Fruit fly (Drosophila melanogaster): Measurements from ENCODE around the gene CG32266.

Gene CG32266

dm6 chr3L:3787595-3788151 lies 2.9 kb upstream of the CG32266 start (continued):
- no peak for TF ChIP-seq CG14050 (GFP tag; IDR thresholded peaks at IDR 0.05)
- TF ChIP-seq sisA (GFP tag; IDR thresholded peaks at IDR 0.05), result no peak
- TF ChIP-seq ara (GFP tag; IDR thresholded peaks at IDR 0.05), result no peak
- TF ChIP-seq Lhr (GFP tag; optimal IDR thresholded peaks at IDR 0.05), result peak; percentile 79
- peak; percentile 87 for TF ChIP-seq cg (GFP tag; optimal IDR thresholded peaks at IDR 0.05)
- no peak for TF ChIP-seq CG30431 (GFP tag; optimal IDR thresholded peaks at IDR 0.05)
- TF ChIP-seq CG13894 (tag; optimal IDR thresholded peaks at IDR 0.05), result peak; percentile 13
- 0 out of 4 replicates have a peak, but pooled peaks have one; percentile 46 for TF ChIP-seq Dll (GFP tag; IDR thresholded peaks at IDR 0.05; ENCODE audit: partially characterized antibody)
- peak; percentile 64 for TF ChIP-seq sens (GFP tag)
- TF ChIP-seq CkIIα-i1 (GFP tag; IDR thresholded peaks at IDR 0.05), result no peak
- no peak for TF ChIP-seq BtbVII (GFP tag; optimal IDR thresholded peaks at IDR 0.05)
- TF ChIP-seq CG10274 (GFP tag; optimal IDR thresholded peaks at IDR 0.05), result no peak
- TF ChIP-seq ase (GFP tag; IDR thresholded peaks at IDR 0.05), result no peak
- no peak for TF ChIP-seq slp2 (GFP tag; optimal IDR thresholded peaks at IDR 0.05)
- no peak for TF ChIP-seq CG32767 (GFP tag; IDR thresholded peaks at IDR 0.05)
- no peak for TF ChIP-seq pnt (GFP tag; optimal IDR thresholded peaks at IDR 0.05)
- peak; percentile 42; the same call in 1 of the 3 replicates for TF ChIP-seq row (GFP tag; IDR thresholded peaks at IDR 0.05)
- TF ChIP-seq CG4854 (GFP tag; optimal IDR thresholded peaks at IDR 0.05), result no peak
- no peak for TF ChIP-seq dan (GFP tag; IDR thresholded peaks at IDR 0.05)
- no peak for TF ChIP-seq pfk (GFP tag; optimal IDR thresholded peaks at IDR 0.05)
- peak; percentile 10 for TF ChIP-seq Dek (tag; optimal IDR thresholded peaks at IDR 0.05)
- no peak for TF ChIP-seq emc (GFP tag; optimal IDR thresholded peaks at IDR 0.05)
- no peak for TF ChIP-seq ssp (GFP tag; IDR thresholded peaks at IDR 0.05)
- peak; percentile 45 for TF ChIP-seq CG12659 (GFP tag; optimal IDR thresholded peaks at IDR 0.05)
- TF ChIP-seq gsb-n (tag; optimal IDR thresholded peaks at IDR 0.05), result peak; percentile 24
- TF ChIP-seq pb (GFP tag; optimal IDR thresholded peaks at IDR 0.05), result no peak
- no peak for TF ChIP-seq en (GFP tag; optimal IDR thresholded peaks at IDR 0.05)
- no peak for TF ChIP-seq Hmx (GFP tag; optimal IDR thresholded peaks at IDR 0.05)
- TF ChIP-seq Rfx (GFP tag; IDR thresholded peaks at IDR 0.05), result peak; percentile 41; the same call in 1 of the 2 replicates
- TF ChIP-seq br (optimal IDR thresholded peaks at IDR 0.05), result no peak
- no peak; the same call in 1 of the 2 replicates for TF ChIP-seq Adf1 (GFP tag; IDR thresholded peaks at IDR 0.05)
- TF ChIP-seq CG8765 (GFP tag; IDR thresholded peaks at IDR 0.05), result no peak
- TF ChIP-seq CG30020 (tag; optimal IDR thresholded peaks at IDR 0.05), result peak; percentile 6
- no peak for TF ChIP-seq CG10959 (GFP tag; IDR thresholded peaks at IDR 0.05)
- TF ChIP-seq CG12299 (tag; optimal IDR thresholded peaks at IDR 0.05), result peak; percentile 84
- TF ChIP-seq CG3407 (GFP tag; optimal IDR thresholded peaks at IDR 0.05), result peak; percentile 25
- TF ChIP-seq p53 (GFP tag; optimal IDR thresholded peaks at IDR 0.05), result no peak
- TF ChIP-seq shn (GFP tag; optimal IDR thresholded peaks at IDR 0.05), result peak; percentile 30
- no peak for TF ChIP-seq NFAT (GFP tag; IDR thresholded peaks at IDR 0.05)
- TF ChIP-seq Stat92E (GFP tag; optimal IDR thresholded peaks at IDR 0.05), result peak in 1 of 3 experiments; percentile 7
- TF ChIP-seq toy (GFP tag; IDR thresholded peaks at IDR 0.05), result no peak
- no peak for TF ChIP-seq CG18262 (tag; optimal IDR thresholded peaks at IDR 0.05)
- TF ChIP-seq lov (optimal IDR thresholded peaks at IDR 0.05), result no peak
- no peak; the same call in 2 of the 3 replicates for TF ChIP-seq lov (GFP tag; IDR thresholded peaks at IDR 0.05)
- peak; percentile 31 for TF ChIP-seq unpg (GFP tag; optimal IDR thresholded peaks at IDR 0.05)
- TF ChIP-seq gsb (GFP tag; IDR thresholded peaks at IDR 0.05), result no peak
- TF ChIP-seq Hmr (GFP tag; optimal IDR thresholded peaks at IDR 0.05), result peak; percentile 66
- peak; percentile 8 for TF ChIP-seq ATbp (GFP tag; optimal IDR thresholded peaks at IDR 0.05)
- peak; percentile 22 for TF ChIP-seq Nf-YB (GFP tag; optimal IDR thresholded peaks at IDR 0.05)
- no peak for TF ChIP-seq Chrac-16 (GFP tag; optimal IDR thresholded peaks at IDR 0.05)
- peak; percentile 44; the same call in 1 of the 3 replicates for TF ChIP-seq Aef1 (GFP tag; IDR thresholded peaks at IDR 0.05)
- no peak for TF ChIP-seq CG17359 (tag; optimal IDR thresholded peaks at IDR 0.05)

All from whole organism, embryonic.